Worm (Caenorhabditis elegans) whole organism, L2 larva: ENCODE measurements around the gene Y38F2AL.12.

Source experiments
- C34F6.9 ChIP-seq: fragments of 150-350 bp; optimal IDR thresholded peaks from 2 replicates; lab custom pipeline; 2014; ENCODE audit warnings: missing biosample characterization, missing genetic modification characterization
- F13H6.1 ChIP-seq: sonication (generic microtip); optimal IDR thresholded peaks from 2 replicates; lab custom pipeline; 2016; ENCODE audit warnings: missing genetic modification characterization, missing compliant biosample characterization
- Y55F3AM.14 ChIP-seq: fragments of 200-800 bp; sonication (Bioruptor generic); optimal IDR thresholded peaks from 2 replicates; lab custom pipeline; 2018; ENCODE audit warnings: mild to moderate bottlenecking, missing genetic modification characterization, missing compliant biosample characterization
- ZK546.5 ChIP-seq: sonication (generic microtip); optimal IDR thresholded peaks from 2 replicates; lab custom pipeline; 2017; ENCODE audit warnings: missing biosample characterization, missing genetic modification characterization
- ama-1 ChIP-seq: fragments of 150-350 bp; optimal IDR thresholded peaks from 2 replicates; lab custom pipeline; 2018; ENCODE audit warnings: inconsistent platforms
- blmp-1 ChIP-seq: sonication (generic microtip); optimal IDR thresholded peaks from 2 replicates; lab custom pipeline; 2017; ENCODE audit warnings: missing genetic modification characterization, mild to moderate bottlenecking, missing compliant biosample characterization, antibody characterized with exemption, moderate library complexity; ENCODE audit not compliant: insufficient read depth
- ceh-16 ChIP-seq: fragments of 150-350 bp; optimal IDR thresholded peaks from 2 replicates; lab custom pipeline; 2014; ENCODE audit warnings: missing biosample characterization, missing genetic modification characterization
- ceh-82 ChIP-seq: fragments of 150-350 bp; optimal IDR thresholded peaks from 2 replicates; lab custom pipeline; 2014; ENCODE audit warnings: missing biosample characterization, missing genetic modification characterization
- crh-2 ChIP-seq: sonication (generic microtip); optimal IDR thresholded peaks from 2 replicates; lab custom pipeline; 2017; ENCODE audit warnings: missing biosample characterization, missing genetic modification characterization
- elt-1 ChIP-seq: fragments of 150-350 bp; optimal IDR thresholded peaks from 2 replicates; lab custom pipeline; 2014; ENCODE audit warnings: missing biosample characterization, missing genetic modification characterization
- fos-1 ChIP-seq: fragments of 150-350 bp; optimal IDR thresholded peaks from 2 replicates; lab custom pipeline; 2014; ENCODE audit warnings: missing biosample characterization, missing genetic modification characterization
- gmeb-1 ChIP-seq: fragments of 150-350 bp; optimal IDR thresholded peaks from 2 replicates; lab custom pipeline; 2014; ENCODE audit warnings: missing biosample characterization, missing genetic modification characterization
- lin-13 ChIP-seq: fragments of 150-350 bp; optimal IDR thresholded peaks from 2 replicates; lab custom pipeline; 2014; ENCODE audit warnings: missing biosample characterization, missing genetic modification reagents, missing genetic modification characterization
- lsy-2 ChIP-seq, 2 experiments: fragments of 150-350 bp in 1 of 2; sonication (generic microtip) in 1 of 2; optimal IDR thresholded peaks; 2 replicates each; lab custom pipeline; 2014 to 2017; ENCODE audit warnings: missing biosample characterization in 2 of 2, missing genetic modification characterization in 2 of 2
- mab-5 ChIP-seq: fragments of 150-350 bp; optimal IDR thresholded peaks from 2 replicates; lab custom pipeline; 2014; ENCODE audit warnings: missing biosample characterization, missing genetic modification characterization
- mbf-1 ChIP-seq: sonication (generic microtip); optimal IDR thresholded peaks from 2 replicates; lab custom pipeline; 2017; ENCODE audit warnings: missing biosample characterization, missing genetic modification characterization
- mdl-1 ChIP-seq, 2 experiments: fragments of 150-350 bp in 1 of 2; sonication (generic microtip) in 1 of 2; optimal IDR thresholded peaks; 2 replicates each; lab custom pipeline; 2017; ENCODE audit warnings: missing biosample characterization in 2 of 2, missing genetic modification characterization in 2 of 2
- nhr-10 ChIP-seq: sonication (generic microtip); optimal IDR thresholded peaks from 2 replicates; lab custom pipeline; 2017; ENCODE audit warnings: missing biosample characterization, missing genetic modification characterization
- nhr-11 ChIP-seq: fragments of 150-350 bp; optimal IDR thresholded peaks from 2 replicates; lab custom pipeline; 2014; ENCODE audit warnings: missing biosample characterization, missing genetic modification characterization
- nhr-12 ChIP-seq: fragments of 150-350 bp; optimal IDR thresholded peaks from 2 replicates; lab custom pipeline; 2014; ENCODE audit warnings: missing biosample characterization, missing genetic modification characterization
- nhr-129 ChIP-seq: fragments of 150-350 bp; optimal IDR thresholded peaks from 2 replicates; lab custom pipeline; 2014; ENCODE audit warnings: missing biosample characterization, missing genetic modification characterization
- nhr-237 ChIP-seq: fragments of 150-350 bp; optimal IDR thresholded peaks from 2 replicates; lab custom pipeline; 2014; ENCODE audit warnings: missing biosample characterization, missing genetic modification characterization
- nhr-25 ChIP-seq: fragments of 150-350 bp; sonication (generic microtip); optimal IDR thresholded peaks from 3 replicates; lab custom pipeline; 2014; ENCODE audit warnings: missing biosample characterization, missing genetic modification characterization
- nhr-77 ChIP-seq: fragments of 150-350 bp; optimal IDR thresholded peaks from 2 replicates; lab custom pipeline; 2014; ENCODE audit warnings: missing biosample characterization, missing genetic modification characterization
- peb-1 ChIP-seq: fragments of 150-350 bp; optimal IDR thresholded peaks from 2 replicates; lab custom pipeline; 2014; ENCODE audit warnings: missing biosample characterization, missing genetic modification characterization
- sem-4 ChIP-seq: fragments of 150-350 bp; optimal IDR thresholded peaks from 2 replicates; lab custom pipeline; 2014; ENCODE audit warnings: missing biosample characterization, missing genetic modification reagents, missing genetic modification characterization
- skn-1 ChIP-seq: sonication (generic microtip); optimal IDR thresholded peaks from 2 replicates; lab custom pipeline; 2017; ENCODE audit warnings: missing biosample characterization, missing genetic modification characterization
- sma-3 ChIP-seq: sonication (generic microtip); optimal IDR thresholded peaks from 2 replicates; lab custom pipeline; 2016; ENCODE audit warnings: missing genetic modification reagents, missing genetic modification characterization, missing compliant biosample characterization
- sma-9 ChIP-seq, 2 experiments: fragments of 150-350 bp in 1 of 2; sonication (generic microtip) in 1 of 2; optimal IDR thresholded peaks; 2 replicates each; lab custom pipeline; 2014 to 2016; ENCODE audit warnings: missing genetic modification characterization in 2 of 2, mild to moderate bottlenecking in 1 of 2, missing biosample characterization in 1 of 2, missing compliant biosample characterization in 1 of 2, missing genetic modification reagents in 1 of 2, moderate library complexity in 1 of 2
- unc-39 ChIP-seq: fragments of 150-350 bp; optimal IDR thresholded peaks from 2 replicates; lab custom pipeline; 2014; ENCODE audit warnings: missing biosample characterization, missing genetic modification characterization
- unc-55 ChIP-seq: fragments of 150-350 bp; sonication (generic microtip); optimal IDR thresholded peaks from 3 replicates; lab custom pipeline; 2014; ENCODE audit warnings: missing biosample characterization, missing genetic modification reagents, missing genetic modification characterization
- unc-62 ChIP-seq: fragments of 150-350 bp; optimal IDR thresholded peaks from 2 replicates; lab custom pipeline; 2014; ENCODE audit warnings: missing biosample characterization, missing genetic modification reagents, missing genetic modification characterization
- zag-1 ChIP-seq: fragments of 150-350 bp; optimal IDR thresholded peaks from 2 replicates; lab custom pipeline; 2014; ENCODE audit warnings: missing biosample characterization, missing genetic modification characterization
- ztf-11 ChIP-seq: sonication (generic microtip); optimal IDR thresholded peaks from 2 replicates; lab custom pipeline; 2017; ENCODE audit warnings: missing biosample characterization, missing genetic modification characterization
- ztf-4 ChIP-seq: fragments of 150-350 bp; optimal IDR thresholded peaks from 2 replicates; lab custom pipeline; 2014; ENCODE audit warnings: missing biosample characterization, missing genetic modification characterization

Y38F2AL.12 gene

ce11 chrIV:2316796-2317195 lies 423 bp downstream of the Y38F2AL.12 start:
- TF ChIP-seq unc-55 (GFP tag; lab: Kevin White, UChicago) (peak; percentile 57), ama-1 (no peak), nhr-129 (peak; percentile 55), sma-3 (GFP tag; lab: Kevin White, UChicago) (peak; percentile 4), nhr-237 (tag; lab: Kevin White, UChicago) (no peak), nhr-11 (tag; lab: Kevin White, UChicago) (no peak), mab-5 (tag; lab: Kevin White, UChicago) (no peak), F13H6.1 (peak; percentile 18), sma-9 (GFP tag; optimal IDR thresholded peaks at IDR 0.05; lab: Kevin White, UChicago) (no peak), sma-9 (tag; optimal IDR thresholded peaks at IDR 0.05; lab: Kevin White, UChicago) (no peak), fos-1 (tag; lab: Kevin White, UChicago) (peak; percentile 76), blmp-1 (no peak), mbf-1 (tag; lab: Kevin White, UChicago) (no peak), ztf-11 (no peak), lin-13 (GFP tag; lab: Kevin White, UChicago) (peak; percentile 34), gmeb-1 (tag; lab: Kevin White, UChicago) (peak; percentile 63), mdl-1 (tag; optimal IDR thresholded peaks at IDR 0.05; lab: Kevin White, UChicago) (no peak), sem-4 (tag; lab: Kevin White, UChicago) (peak; percentile 11), skn-1 (tag; lab: Kevin White, UChicago) (no peak), nhr-10 (no peak), zag-1 (peak; percentile 8), unc-39 (tag; lab: Kevin White, UChicago) (no peak), ceh-16 (tag; lab: Kevin White, UChicago) (peak; percentile 34), nhr-25 (tag; lab: Kevin White, UChicago) (no peak), crh-2 (tag; lab: Kevin White, UChicago) (peak; percentile 84), Y55F3AM.14 (no peak), C34F6.9 (tag; lab: Kevin White, UChicago) (peak; percentile 49), lsy-2 (tag; optimal IDR thresholded peaks at IDR 0.05; lab: Kevin White, UChicago) (peak in 1 of 2 experiments; percentile 63)
- TF ChIP-seq, all 48 proteins: peak for 13

DNA sequence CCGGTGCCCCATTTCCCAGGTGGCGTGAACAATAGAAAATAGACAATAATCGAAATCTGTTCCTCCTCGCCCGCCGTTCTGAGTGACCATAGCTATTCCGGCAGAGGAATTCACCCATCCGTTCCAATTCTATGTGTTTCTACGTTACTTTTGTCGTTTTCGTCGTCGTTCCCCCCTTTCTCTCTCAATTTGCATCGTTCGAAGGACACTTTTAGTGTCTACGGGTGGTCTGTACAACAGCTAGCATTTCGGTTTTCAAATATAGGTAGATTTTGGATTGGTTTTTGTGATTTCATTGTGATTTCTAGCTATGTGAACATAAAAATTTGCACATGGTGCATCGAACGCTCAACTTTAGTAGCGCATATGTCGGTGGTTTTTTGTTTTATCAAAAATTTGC lies 3.6 kb downstream of the Y38F2AL.12 start:
- TF ChIP-seq fos-1 (tag; lab: Kevin White, UChicago), result no peak
- TF ChIP-seq nhr-237 (tag; lab: Kevin White, UChicago), result no peak
- TF ChIP-seq unc-62, result no peak
- no peak for TF ChIP-seq unc-55 (GFP tag; lab: Kevin White, UChicago)
- TF ChIP-seq sma-9 (GFP tag; optimal IDR thresholded peaks at IDR 0.05; lab: Kevin White, UChicago), result no peak
- TF ChIP-seq sma-9 (tag; optimal IDR thresholded peaks at IDR 0.05; lab: Kevin White, UChicago), result no peak
- TF ChIP-seq elt-1 (tag; lab: Kevin White, UChicago), result no peak

- TF ChIP-seq ceh-16 (tag; lab: Kevin White, UChicago), result peak; percentile 64
- TF ChIP-seq ceh-82 (tag; lab: Kevin White, UChicago), result no peak
- TF ChIP-seq mbf-1 (tag; lab: Kevin White, UChicago), result no peak
- TF ChIP-seq nhr-77 (tag; lab: Kevin White, UChicago), result no peak
These were observed 5.2 kb downstream of the Y38F2AL.12 start for ce11 chrIV:2321546-2321945.

DNA sequence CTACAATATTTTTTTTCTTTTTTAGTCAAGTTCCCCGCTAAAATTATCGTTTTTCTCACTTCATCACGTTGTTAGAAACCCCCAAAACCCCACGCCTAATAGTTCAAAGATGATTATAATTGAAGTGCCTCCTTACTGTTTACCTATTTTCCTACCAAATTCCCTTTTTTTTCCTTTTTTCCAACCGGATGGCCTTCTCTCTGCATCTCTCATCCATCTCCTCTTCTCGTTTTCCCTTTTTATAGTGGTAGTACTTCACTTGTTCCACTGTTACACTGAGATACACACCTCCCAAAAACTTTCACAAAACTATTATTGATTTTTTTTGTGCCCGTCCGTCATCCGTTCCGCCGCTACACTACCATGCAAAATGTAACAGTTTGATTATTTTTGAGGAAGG lies 6.6 kb downstream of the Y38F2AL.12 start, which contains the start of gene nsy-4:
nsy-4 (plus strand) TSS at position 274 of the 400 bp plus-strand sequence.
- TF ChIP-seq peb-1 (tag; lab: Kevin White, UChicago) (no peak), blmp-1 (peak; percentile 60), mab-5 (tag; lab: Kevin White, UChicago) (no peak), unc-62 (no peak), nhr-25 (tag; lab: Kevin White, UChicago) (peak; percentile 11)

- TF ChIP-seq mab-5 (tag; lab: Kevin White, UChicago), result no peak
- TF ChIP-seq nhr-12, result no peak
- no peak for TF ChIP-seq F13H6.1
- no peak for TF ChIP-seq mdl-1 (tag; optimal IDR thresholded peaks at IDR 0.05; lab: Kevin White, UChicago)
- TF ChIP-seq fos-1 (tag; lab: Kevin White, UChicago), result no peak
- TF ChIP-seq nhr-237 (tag; lab: Kevin White, UChicago), result no peak
- no peak for TF ChIP-seq ZK546.5 (tag; lab: Kevin White, UChicago)
- no peak for TF ChIP-seq ztf-4
These were observed 10.9 kb downstream of the Y38F2AL.12 start for ce11 chrIV:2327317-2327716.
